Worm (Caenorhabditis elegans) whole organism, L1 larva: Measurements from ENCODE around the gene dao-6.

ENCODE experiments used
- C04F5.9 ChIP-seq: sonication (generic microtip); optimal IDR thresholded peaks from 2 replicates; lab custom pipeline; 2016; ENCODE audit warnings: missing genetic modification characterization, missing compliant biosample characterization
- C16A3.4 ChIP-seq: fragments of 150-350 bp; optimal IDR thresholded peaks from 2 replicates; lab custom pipeline; 2014; ENCODE audit warnings: missing biosample characterization, missing genetic modification characterization
- F16B12.6 ChIP-seq: fragments of 150-350 bp; optimal IDR thresholded peaks from 2 replicates; lab custom pipeline; 2014; ENCODE audit warnings: missing biosample characterization, missing genetic modification characterization
- aha-1 ChIP-seq: fragments of 150-350 bp; optimal IDR thresholded peaks from 2 replicates; lab custom pipeline; 2014; ENCODE audit warnings: missing biosample characterization, missing genetic modification characterization
- ama-1 ChIP-seq: fragments of 150-350 bp; optimal IDR thresholded peaks from 2 replicates; lab custom pipeline; 2014
- blmp-1 ChIP-seq: fragments of 150-350 bp; optimal IDR thresholded peaks from 2 replicates; lab custom pipeline; 2014; ENCODE audit warnings: missing biosample characterization, missing genetic modification characterization
- ceh-82 ChIP-seq, 3 experiments: fragments of 150-350 bp in 1 of 3; sonication (generic microtip) in 2 of 3; optimal IDR thresholded peaks; 2 replicates each; lab custom pipeline; 2014 to 2017; ENCODE audit warnings: missing biosample characterization in 3 of 3, missing genetic modification characterization in 3 of 3
- ceh-90 ChIP-seq: sonication (generic microtip); optimal IDR thresholded peaks from 2 replicates; lab custom pipeline; 2016; ENCODE audit warnings: missing genetic modification characterization, missing compliant biosample characterization
- dsc-1 ChIP-seq: sonication (generic microtip); optimal IDR thresholded peaks from 2 replicates; lab custom pipeline; 2016; ENCODE audit warnings: mild to moderate bottlenecking, missing genetic modification characterization, missing compliant biosample characterization
- efl-1 ChIP-seq, 4 experiments: fragments of 150-350 bp; optimal IDR thresholded peaks in 3 of 4; peaks in 1 of 4; 1 replicate in 1 of 4; 2 replicates in 3 of 4; lab custom pipeline; 2014; ENCODE audit warnings: missing biosample characterization in 2 of 4, missing genetic modification characterization in 2 of 4, missing genetic modification reagents in 2 of 4
- elt-2 ChIP-seq: sonication (generic microtip); optimal IDR thresholded peaks from 2 replicates; lab custom pipeline; 2016; ENCODE audit warnings: missing genetic modification characterization, mild to moderate bottlenecking, inconsistent platforms, missing compliant biosample characterization, missing genetic modification reagents
- fkh-4 ChIP-seq: sonication (generic microtip); optimal IDR thresholded peaks from 2 replicates; lab custom pipeline; 2016; ENCODE audit warnings: missing compliant biosample characterization, missing genetic modification characterization, borderline replicate concordance
- lin-14 ChIP-seq: fragments of 200-800 bp; sonication (Bioruptor generic); optimal IDR thresholded peaks from 2 replicates; lab custom pipeline; 2018; ENCODE audit warnings: mild to moderate bottlenecking, missing genetic modification characterization, moderate library complexity, missing compliant biosample characterization
- lin-35 ChIP-seq, 2 experiments: fragments of 150-350 bp; optimal IDR thresholded peaks; 2 replicates each; lab custom pipeline; 2014; ENCODE audit warnings: missing biosample characterization in 2 of 2, missing genetic modification characterization in 2 of 2, missing genetic modification reagents in 2 of 2
- lin-39 ChIP-seq: fragments of 150-350 bp; optimal IDR thresholded peaks from 2 replicates; lab custom pipeline; 2014; ENCODE audit warnings: missing biosample characterization, missing genetic modification reagents, missing genetic modification characterization
- lsy-2 ChIP-seq, 2 experiments: fragments of 150-350 bp; optimal IDR thresholded peaks; 2 replicates each; lab custom pipeline; 2014; ENCODE audit warnings: missing biosample characterization in 2 of 2, missing genetic modification characterization in 2 of 2
- nhr-11 ChIP-seq: fragments of 150-350 bp; optimal IDR thresholded peaks from 2 replicates; lab custom pipeline; 2014; ENCODE audit warnings: missing biosample characterization, missing genetic modification characterization
- nhr-12 ChIP-seq: sonication (generic microtip); optimal IDR thresholded peaks from 2 replicates; lab custom pipeline; 2017; ENCODE audit warnings: missing biosample characterization, missing genetic modification characterization
- nhr-19 ChIP-seq: fragments of 200-800 bp; sonication (Bioruptor generic); conservative IDR thresholded peaks from 2 replicates; pipeline ENCODE4 v1.3.6; 2022; ENCODE audit warnings: missing genetic modification characterization, missing compliant biosample characterization
- nhr-20 ChIP-seq: sonication (generic microtip); optimal IDR thresholded peaks from 2 replicates; lab custom pipeline; 2016; ENCODE audit warnings: mild to moderate bottlenecking, missing genetic modification characterization, missing compliant biosample characterization
- nhr-71 ChIP-seq: sonication (generic microtip); optimal IDR thresholded peaks from 2 replicates; lab custom pipeline; 2016; ENCODE audit warnings: mild to moderate bottlenecking, missing genetic modification characterization, moderate library complexity, missing compliant biosample characterization
- nhr-84 ChIP-seq: sonication (generic microtip); optimal IDR thresholded peaks from 2 replicates; lab custom pipeline; 2017; ENCODE audit warnings: missing biosample characterization, missing genetic modification characterization
- nhr-85 ChIP-seq: sonication (generic microtip); peaks from one replicate; lab custom pipeline; 2016; ENCODE audit warnings: missing genetic modification characterization, inconsistent platforms, missing compliant biosample characterization
- nhr-90 ChIP-seq: sonication (generic microtip); optimal IDR thresholded peaks from 2 replicates; lab custom pipeline; 2016; ENCODE audit warnings: mild to moderate bottlenecking, missing genetic modification characterization, missing compliant biosample characterization; ENCODE audit not compliant: poor library complexity
- pag-3 ChIP-seq: sonication (generic microtip); optimal IDR thresholded peaks from 2 replicates; lab custom pipeline; 2017; ENCODE audit warnings: missing genetic modification characterization, mild to moderate bottlenecking, missing compliant biosample characterization, antibody characterized with exemption, borderline replicate concordance; ENCODE audit not compliant: insufficient read depth
- pax-3 ChIP-seq: fragments of 200-800 bp; sonication (Bioruptor generic); optimal IDR thresholded peaks from 2 replicates; lab custom pipeline; 2018; ENCODE audit warnings: mild to moderate bottlenecking, missing genetic modification characterization, moderate library complexity, missing compliant biosample characterization
- rnt-1 ChIP-seq: sonication (generic microtip); optimal IDR thresholded peaks from 2 replicates; lab custom pipeline; 2016; ENCODE audit warnings: mild to moderate bottlenecking, missing genetic modification characterization, moderate library complexity, missing compliant biosample characterization
- skn-1 ChIP-seq: fragments of 150-350 bp; optimal IDR thresholded peaks from 2 replicates; lab custom pipeline; 2014; ENCODE audit warnings: missing biosample characterization, missing genetic modification characterization
- snu-23 ChIP-seq: sonication (generic microtip); optimal IDR thresholded peaks from 2 replicates; lab custom pipeline; 2016; ENCODE audit warnings: missing genetic modification characterization, missing compliant biosample characterization
- sox-4 ChIP-seq: sonication (generic microtip); optimal IDR thresholded peaks from 2 replicates; lab custom pipeline; 2016; ENCODE audit warnings: missing genetic modification characterization, missing compliant biosample characterization
- tlp-1 ChIP-seq: fragments of 150-350 bp; optimal IDR thresholded peaks from 2 replicates; lab custom pipeline; 2014; ENCODE audit warnings: missing biosample characterization, missing genetic modification characterization
- unc-130 ChIP-seq: fragments of 150-350 bp; optimal IDR thresholded peaks from 2 replicates; lab custom pipeline; 2017; ENCODE audit warnings: missing biosample characterization, missing genetic modification characterization, inconsistent platforms
- unc-30 ChIP-seq: sonication (generic microtip); optimal IDR thresholded peaks from 2 replicates; lab custom pipeline; 2017; ENCODE audit warnings: missing biosample characterization, missing genetic modification characterization
- unc-86 ChIP-seq: sonication (generic microtip); optimal IDR thresholded peaks from 2 replicates; lab custom pipeline; 2016; ENCODE audit warnings: missing genetic modification characterization, missing compliant biosample characterization

dao-6 gene

ce11 chrIII:9747133-9747532, 11.1 kb upstream of the dao-6 start, which contains the start of the genes iff-1 and cdk-1 (continued):
- TF ChIP-seq C04F5.9 (tag; lab: Kevin White, UChicago) (no peak), tlp-1 (tag; lab: Kevin White, UChicago) (no peak), unc-86 (no peak), F16B12.6 (tag; lab: Kevin White, UChicago) (no peak), C16A3.4 (tag; lab: Kevin White, UChicago) (peak; percentile 43), fkh-4 (no peak), dsc-1 (no peak), efl-1 (optimal IDR thresholded peaks at IDR 0.05; lab: Kevin White, UChicago) (peak; percentile 87 to 95), efl-1 (GFP tag; optimal IDR thresholded peaks at IDR 0.05 in 1 of 2; lab: Kevin White, UChicago) (peak; percentile 89 to 98), ceh-82 (tag; optimal IDR thresholded peaks at IDR 0.05; lab: Kevin White, UChicago) (peak in 1 of 3 experiments; percentile 47), aha-1 (tag; lab: Kevin White, UChicago) (no peak)

- TF ChIP-seq efl-1 (optimal IDR thresholded peaks at IDR 0.05; lab: Kevin White, UChicago) (peak in 1 of 2 experiments; percentile 52), efl-1 (GFP tag; optimal IDR thresholded peaks at IDR 0.05 in 1 of 2; lab: Kevin White, UChicago) (peak in 1 of 2 experiments; percentile 47), lin-35 (GFP tag; optimal IDR thresholded peaks at IDR 0.05; lab: Kevin White, UChicago) (no peak)
Measured at ce11 chrIII:9746665-9747064, 10.7 kb upstream of the dao-6 start.

ce11 chrIII:9745333-9745897, 9.4 kb upstream of the dao-6 start:
- TF ChIP-seq lin-39 (tag; lab: Kevin White, UChicago): no peak
- peak; percentile 20 for TF ChIP-seq lin-14 (GFP tag; lab: Kevin White, UChicago)
- peak; percentile 32 for TF ChIP-seq rnt-1 (tag; lab: Kevin White, UChicago)
- no peak for TF ChIP-seq efl-1 (optimal IDR thresholded peaks at IDR 0.05; lab: Kevin White, UChicago)
- peak in 1 of 2 experiments; percentile 80 for TF ChIP-seq efl-1 (GFP tag; optimal IDR thresholded peaks at IDR 0.05 in 1 of 2; lab: Kevin White, UChicago)

ce11 chrIII:9744525-9744924, 8.5 kb upstream of the dao-6 start:
- no peak for TF ChIP-seq nhr-12 (tag; lab: Kevin White, UChicago)
- TF ChIP-seq nhr-84: no peak
- TF ChIP-seq rnt-1 (tag; lab: Kevin White, UChicago): peak; percentile 59
- TF ChIP-seq sox-4 (tag; lab: Kevin White, UChicago): no peak
- TF ChIP-seq nhr-71: peak; percentile 64
- no peak for TF ChIP-seq ceh-90 (tag; lab: Kevin White, UChicago)
- peak; percentile 58 for TF ChIP-seq snu-23 (GFP tag; lab: Kevin White, UChicago)
- TF ChIP-seq unc-30: no peak
- TF ChIP-seq nhr-20 (tag; lab: Kevin White, UChicago): peak; percentile 33
- TF ChIP-seq pax-3 (tag; lab: Kevin White, UChicago): no peak
- no peak for TF ChIP-seq nhr-90 (tag; lab: Kevin White, UChicago)
- TF ChIP-seq elt-2 (tag; lab: Kevin White, UChicago): no peak
- TF ChIP-seq pag-3: peak; percentile 83
- TF ChIP-seq nhr-11 (tag; lab: Kevin White, UChicago): no peak
- TF ChIP-seq lsy-2 (tag; optimal IDR thresholded peaks at IDR 0.05; lab: Kevin White, UChicago): peak in 1 of 2 experiments; percentile 33
- no peak for TF ChIP-seq C04F5.9 (tag; lab: Kevin White, UChicago)
- TF ChIP-seq blmp-1 (tag; lab: Kevin White, UChicago): no peak
- TF ChIP-seq lin-14 (GFP tag; lab: Kevin White, UChicago): peak; percentile 73
- TF ChIP-seq ama-1 (lab: Kevin White, UChicago): no peak
- peak; percentile 9 for TF ChIP-seq unc-130 (tag; lab: Kevin White, UChicago)
- peak in 1 of 2 experiments; percentile 6 for TF ChIP-seq efl-1 (optimal IDR thresholded peaks at IDR 0.05; lab: Kevin White, UChicago)
- TF ChIP-seq efl-1 (GFP tag; optimal IDR thresholded peaks at IDR 0.05 in 1 of 2; lab: Kevin White, UChicago): no peak
- peak; percentile 22; the same call in 1 of the 2 replicates for TF ChIP-seq nhr-19
- no peak for TF ChIP-seq nhr-85 (tag; lab: Kevin White, UChicago)
- no peak for TF ChIP-seq skn-1 (tag; lab: Kevin White, UChicago)
